Worm (Caenorhabditis elegans): ENCODE data around the gene lips-5.
A peak's percentile ranks its signal among the peaks of the same experiment; 100 is the strongest.

lips-5 gene

ce11 chrIV:11773692-11774225, at the start of gene lips-5:
Gene lips-5 (minus strand): TSS chrIV:11773742.
- no peak for TF ChIP-seq ham-2 (GFP tag; optimal IDR thresholded peaks at IDR 0.05)
- no peak for TF ChIP-seq hlh-1 (tag; optimal IDR thresholded peaks at IDR 0.05)
- TF ChIP-seq unc-62 (GFP tag; optimal IDR thresholded peaks at IDR 0.05): no peak
- TF ChIP-seq nhr-2 (tag; optimal IDR thresholded peaks at IDR 0.05): no peak
- TF ChIP-seq snpc-4 (tag; optimal IDR thresholded peaks at IDR 0.05): no peak
- no peak for TF ChIP-seq drap-1 (GFP tag; optimal IDR thresholded peaks at IDR 0.05)
- TF ChIP-seq nhr-237 (tag; optimal IDR thresholded peaks at IDR 0.05): no peak

ce11 chrIV:11822454-11822853, 48.9 kb upstream of the lips-5 start:
- TF ChIP-seq lin-32 (GFP tag; optimal IDR thresholded peaks at IDR 0.05) (no peak), lin-13 (tag; optimal IDR thresholded peaks at IDR 0.05) (peak; percentile 46), zip-8 (tag; optimal IDR thresholded peaks at IDR 0.05) (no peak), ceh-39 (tag; optimal IDR thresholded peaks at IDR 0.05) (no peak), ham-2 (GFP tag; optimal IDR thresholded peaks at IDR 0.05) (no peak), M03D4.4 (tag; optimal IDR thresholded peaks at IDR 0.05) (no peak), unc-120 (tag; optimal IDR thresholded peaks at IDR 0.05; ENCODE audit: poor library complexity, severe bottlenecking) (no peak), snpc-4 (tag; optimal IDR thresholded peaks at IDR 0.05) (no peak), sem-2 (GFP tag; optimal IDR thresholded peaks at IDR 0.05) (no peak), sptf-1 (tag; optimal IDR thresholded peaks at IDR 0.05) (no peak), lsy-2 (tag; optimal IDR thresholded peaks at IDR 0.05) (peak; percentile 39), nhr-2 (tag; optimal IDR thresholded peaks at IDR 0.05) (no peak), mep-1 (tag; optimal IDR thresholded peaks at IDR 0.05) (peak; percentile 78), nhr-28 (tag; optimal IDR thresholded peaks at IDR 0.05) (no peak), unc-39 (tag; optimal IDR thresholded peaks at IDR 0.05) (no peak), elt-1 (tag; optimal IDR thresholded peaks at IDR 0.05; ENCODE audit: borderline replicate concordance, insufficient read depth) (no peak), nhr-237 (tag; optimal IDR thresholded peaks at IDR 0.05) (peak; percentile 18), elt-3 (tag; optimal IDR thresholded peaks at IDR 0.05) (no peak)

- peak; percentile 73 for TF ChIP-seq unc-120 (tag; optimal IDR thresholded peaks at IDR 0.05; ENCODE audit: poor library complexity, severe bottlenecking)
- no peak for TF ChIP-seq ceh-43 (GFP tag; optimal IDR thresholded peaks at IDR 0.05)
- TF ChIP-seq nhr-237 (tag; optimal IDR thresholded peaks at IDR 0.05): no peak
- TF ChIP-seq ces-1 (GFP tag; optimal IDR thresholded peaks at IDR 0.05): peak; percentile 81
- TF ChIP-seq cnd-1 (tag; optimal IDR thresholded peaks at IDR 0.05): peak; percentile 49
- peak; percentile 29 for TF ChIP-seq sptf-1 (tag; optimal IDR thresholded peaks at IDR 0.05)
- TF ChIP-seq pha-4 (tag; optimal IDR thresholded peaks at IDR 0.05): no peak
- no peak for TF ChIP-seq elt-3 (tag; optimal IDR thresholded peaks at IDR 0.05)
- TF ChIP-seq mls-2 (tag; optimal IDR thresholded peaks at IDR 0.05): peak; percentile 75
- no peak for TF ChIP-seq zip-8 (tag; optimal IDR thresholded peaks at IDR 0.05)
- no peak for TF ChIP-seq drap-1 (GFP tag; optimal IDR thresholded peaks at IDR 0.05)
- no peak for TF ChIP-seq lin-32 (GFP tag; optimal IDR thresholded peaks at IDR 0.05)
- no peak for TF ChIP-seq ceh-39 (tag; optimal IDR thresholded peaks at IDR 0.05)
- TF ChIP-seq unc-62 (GFP tag; optimal IDR thresholded peaks at IDR 0.05): peak; percentile 9
- peak; percentile 28 for TF ChIP-seq lsy-2 (tag; optimal IDR thresholded peaks at IDR 0.05)
- TF ChIP-seq ztf-11 (tag; optimal IDR thresholded peaks at IDR 0.05): no peak
- no peak for TF ChIP-seq nhr-2 (tag; optimal IDR thresholded peaks at IDR 0.05)
Measured at ce11 chrIV:11821591-11822361, 48.2 kb upstream of the lips-5 start, which contains the start of the genes par-5 and M117.3. Gene par-5 (minus strand): TSS chrIV:11821924. Gene M117.3 (plus strand): TSS chrIV:11822206.

ce11 chrIV:11820067-11820913, 46.7 kb upstream of the lips-5 start:
- peak; percentile 17 for TF ChIP-seq mls-2 (tag; optimal IDR thresholded peaks at IDR 0.05)
- TF ChIP-seq unc-62 (GFP tag; optimal IDR thresholded peaks at IDR 0.05): no peak

ce11 chrIV:11813901-11814300, 40.4 kb upstream of the lips-5 start, which contains the start of gene M117.1:
Gene M117.1 (plus strand): TSS chrIV:11814247.
- TF ChIP-seq drap-1 (GFP tag; optimal IDR thresholded peaks at IDR 0.05) (no peak), ceh-39 (tag; optimal IDR thresholded peaks at IDR 0.05) (no peak), hlh-1 (tag; optimal IDR thresholded peaks at IDR 0.05) (peak; percentile 34)
